Fruit fly (Drosophila melanogaster): ENCODE data around the gene CG6195.

DNA sequence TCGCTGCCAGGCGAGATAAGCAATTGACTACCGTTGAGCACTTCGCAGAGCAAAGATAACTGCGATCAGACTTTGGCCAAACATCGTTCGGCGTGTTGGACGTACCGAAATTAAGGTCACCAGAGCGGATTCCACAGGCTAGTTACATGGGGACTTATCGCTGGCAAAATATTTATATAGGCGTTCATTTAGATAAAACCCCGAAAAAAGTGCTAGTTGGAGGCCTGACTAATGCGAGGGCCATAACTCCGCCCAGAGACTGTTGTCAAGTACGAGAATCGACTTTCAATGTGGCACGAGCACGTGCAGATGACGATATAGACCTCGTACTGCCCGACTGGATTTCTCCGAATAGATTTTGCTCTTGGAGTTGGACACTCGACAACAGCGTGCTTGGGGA is 28.3 kb downstream of the CG6195 start:
- TF ChIP-seq CG11617 (GFP tag; optimal IDR thresholded peaks at IDR 0.05) (no peak), CG5204 (GFP tag; optimal IDR thresholded peaks at IDR 0.05) (no peak), CG7045 (GFP tag; optimal IDR thresholded peaks at IDR 0.05) (no peak)

All from whole organism, adult.